Fruit fly (Drosophila melanogaster) whole organism, prepupa: ENCODE results near the gene opa.

Source experiments
- Blimp-1 ChIP-seq: fragments of 200-800 bp; sonication (Bioruptor generic); optimal IDR thresholded peaks from 3 replicates; lab custom pipeline; 2017; ENCODE audit warnings: missing biosample characterization, missing genetic modification characterization, mild to moderate bottlenecking, moderate library complexity, missing genetic modification reagents
- CG10669 ChIP-seq: fragments of 200-800 bp; sonication (Bioruptor generic); optimal IDR thresholded peaks from 3 replicates; lab custom pipeline; 2018; ENCODE audit warnings: missing biosample characterization, mild to moderate bottlenecking, missing genetic modification characterization, moderate library complexity
- CG11762 ChIP-seq: fragments of 200-800 bp; sonication (Bioruptor generic); optimal IDR thresholded peaks from 3 replicates; lab custom pipeline; 2016; ENCODE audit warnings: missing biosample characterization, missing genetic modification characterization; ENCODE audit not compliant: insufficient read depth
- CG11902 ChIP-seq: fragments of 200-800 bp; sonication (Bioruptor generic); optimal IDR thresholded peaks from 3 replicates; lab custom pipeline; 2016; ENCODE audit warnings: missing biosample characterization, missing genetic modification characterization
- CG15336 ChIP-seq: fragments of 200-800 bp; sonication (Bioruptor generic); IDR thresholded peaks from 2 replicates; pipeline ENCODE4 v1.3.6; 2022; ENCODE audit warnings: missing biosample characterization, missing genetic modification characterization
- CG1621 ChIP-seq: fragments of 200-800 bp; sonication (Bioruptor generic); optimal IDR thresholded peaks from 3 replicates; lab custom pipeline; 2018; ENCODE audit warnings: missing biosample characterization, mild to moderate bottlenecking, missing genetic modification characterization
- CG16779 ChIP-seq: fragments of 200-800 bp; sonication (Bioruptor generic); optimal IDR thresholded peaks from 3 replicates; lab custom pipeline; 2017; ENCODE audit warnings: missing biosample characterization, mild to moderate bottlenecking, missing genetic modification characterization
- CG3032 ChIP-seq: fragments of 200-800 bp; optimal IDR thresholded peaks from 2 replicates; lab custom pipeline; 2019; ENCODE audit warnings: missing biosample characterization, mild to moderate bottlenecking, missing genetic modification characterization, moderate library complexity
- CG31627 ChIP-seq: fragments of 200-800 bp; sonication (Bioruptor generic); optimal IDR thresholded peaks from 3 replicates; lab custom pipeline; 2016; ENCODE audit warnings: missing biosample characterization, missing genetic modification characterization
- CG32006 ChIP-seq: fragments of 200-800 bp; sonication (Bioruptor generic); optimal IDR thresholded peaks from 3 replicates; lab custom pipeline; 2017; ENCODE audit warnings: missing biosample characterization, mild to moderate bottlenecking, missing genetic modification characterization
- CG34406 ChIP-seq: fragments of 200-800 bp; sonication (Bioruptor generic); optimal IDR thresholded peaks from 3 replicates; lab custom pipeline; 2016; ENCODE audit warnings: missing biosample characterization, missing genetic modification characterization
- CG3919 ChIP-seq: fragments of 200-800 bp; sonication (Bioruptor generic); optimal IDR thresholded peaks from 3 replicates; lab custom pipeline; 2016; ENCODE audit warnings: missing biosample characterization, missing genetic modification characterization
- CG4318 ChIP-seq: fragments of 200-800 bp; sonication (Bioruptor generic); optimal IDR thresholded peaks from 3 replicates; lab custom pipeline; 2017; ENCODE audit warnings: missing biosample characterization, mild to moderate bottlenecking, missing genetic modification characterization
- CG6163 ChIP-seq: fragments of 200-800 bp; sonication (Bioruptor generic); IDR thresholded peaks from 3 replicates; pipeline ENCODE4 v1.3.6; 2022; ENCODE audit warnings: missing biosample characterization, missing genetic modification characterization
- CG6276 ChIP-seq: fragments of 200-800 bp; sonication (Bioruptor generic); optimal IDR thresholded peaks from 2 replicates; lab custom pipeline; 2017; ENCODE audit warnings: missing biosample characterization, mild to moderate bottlenecking, missing genetic modification characterization
- CG6792 ChIP-seq: fragments of 200-800 bp; sonication (Bioruptor generic); optimal IDR thresholded peaks from 3 replicates; lab custom pipeline; 2016; ENCODE audit warnings: missing biosample characterization, missing genetic modification characterization
- CG6808 ChIP-seq: fragments of 200-800 bp; sonication (Bioruptor generic); optimal IDR thresholded peaks from 3 replicates; lab custom pipeline; 2017; ENCODE audit warnings: missing biosample characterization, missing genetic modification characterization, mild to moderate bottlenecking, moderate library complexity, missing genetic modification reagents
- CG7368 ChIP-seq: fragments of 200-800 bp; sonication (Bioruptor generic); optimal IDR thresholded peaks from 3 replicates; lab custom pipeline; 2016; ENCODE audit warnings: missing biosample characterization, missing genetic modification characterization
- CG8319 ChIP-seq: fragments of 200-800 bp; sonication (Bioruptor generic); optimal IDR thresholded peaks from 3 replicates; lab custom pipeline; 2016; ENCODE audit warnings: missing biosample characterization, missing genetic modification characterization
- CG8632 ChIP-seq: fragments of 200-800 bp; sonication (Bioruptor generic); optimal IDR thresholded peaks from 3 replicates; lab custom pipeline; 2016; ENCODE audit warnings: missing biosample characterization, missing genetic modification characterization
- CG9139 ChIP-seq: fragments of 200-800 bp; sonication (Bioruptor generic); optimal IDR thresholded peaks from 3 replicates; lab custom pipeline; 2017; ENCODE audit warnings: missing biosample characterization, mild to moderate bottlenecking, missing genetic modification characterization
- Eip75B ChIP-seq: fragments of 200-800 bp; sonication (Bioruptor generic); optimal IDR thresholded peaks from 3 replicates; lab custom pipeline; 2016; ENCODE audit warnings: missing biosample characterization, missing genetic modification characterization
- Eip78C ChIP-seq: fragments of 200-800 bp; sonication (Bioruptor generic); peaks from one replicate; lab custom pipeline; 2016; ENCODE audit warnings: missing biosample characterization, missing genetic modification characterization
- Eip93F ChIP-seq: fragments of 200-800 bp; sonication (Bioruptor generic); optimal IDR thresholded peaks from 2 replicates; lab custom pipeline; 2016; ENCODE audit warnings: missing biosample characterization, mild to moderate bottlenecking, missing genetic modification characterization
- Ets21C ChIP-seq: fragments of 200-800 bp; sonication (Bioruptor generic); optimal IDR thresholded peaks from 3 replicates; lab custom pipeline; 2016; ENCODE audit warnings: missing biosample characterization, missing genetic modification characterization
- Ets96B ChIP-seq: fragments of 200-800 bp; optimal IDR thresholded peaks from 2 replicates; lab custom pipeline; 2019; ENCODE audit warnings: missing biosample characterization, mild to moderate bottlenecking, missing genetic modification characterization, moderate library complexity
- Gug ChIP-seq: fragments of 200-800 bp; sonication (Bioruptor generic); IDR thresholded peaks from 2 replicates; pipeline ENCODE4 v1.3.6; 2022; ENCODE audit warnings: missing biosample characterization, missing genetic modification characterization
- Hr38 ChIP-seq: sonication (Bioruptor generic); optimal IDR thresholded peaks from 2 replicates; lab custom pipeline; 2016; ENCODE audit warnings: missing biosample characterization, missing genetic modification characterization
- Hr39 ChIP-seq: fragments of 200-800 bp; sonication (Bioruptor generic); optimal IDR thresholded peaks from 2 replicates; lab custom pipeline; 2016; ENCODE audit warnings: missing biosample characterization, missing genetic modification characterization
- Lpt ChIP-seq: fragments of 200-800 bp; sonication (Bioruptor generic); optimal IDR thresholded peaks from 3 replicates; lab custom pipeline; 2016; ENCODE audit warnings: missing biosample characterization, missing genetic modification characterization
- Met ChIP-seq: fragments of 200-800 bp; sonication (Bioruptor generic); optimal IDR thresholded peaks from 3 replicates; lab custom pipeline; 2016; ENCODE audit warnings: missing biosample characterization, missing genetic modification characterization
- OdsH ChIP-seq: fragments of 200-800 bp; sonication (Bioruptor generic); optimal IDR thresholded peaks from 3 replicates; lab custom pipeline; 2016; ENCODE audit warnings: missing biosample characterization, missing genetic modification characterization
- Smox ChIP-seq: fragments of 200-800 bp; sonication (Bioruptor generic); optimal IDR thresholded peaks from 3 replicates; lab custom pipeline; 2016; ENCODE audit warnings: missing biosample characterization, missing genetic modification characterization
- Sox102F ChIP-seq: fragments of 200-800 bp; sonication (Bioruptor generic); optimal IDR thresholded peaks from 2 replicates; lab custom pipeline; 2016; ENCODE audit warnings: missing biosample characterization, mild to moderate bottlenecking, missing genetic modification characterization
- Sox14 ChIP-seq: fragments of 200-800 bp; sonication (Bioruptor generic); optimal IDR thresholded peaks from 3 replicates; lab custom pipeline; 2016; ENCODE audit warnings: missing biosample characterization, missing genetic modification characterization
- Sox15 ChIP-seq: fragments of 200-800 bp; sonication (Bioruptor generic); optimal IDR thresholded peaks from 3 replicates; lab custom pipeline; 2016; ENCODE audit warnings: missing biosample characterization, missing genetic modification characterization
- achi ChIP-seq: fragments of 200-800 bp; sonication (Bioruptor generic); optimal IDR thresholded peaks from 3 replicates; lab custom pipeline; 2016; ENCODE audit warnings: missing biosample characterization, missing genetic modification characterization
- cyc ChIP-seq: fragments of 200-800 bp; sonication (Bioruptor generic); optimal IDR thresholded peaks from 3 replicates; lab custom pipeline; 2016; ENCODE audit warnings: missing biosample characterization, missing genetic modification characterization
- dsx ChIP-seq: fragments of 200-800 bp; optimal IDR thresholded peaks from 3 replicates; lab custom pipeline; 2019; ENCODE audit warnings: missing biosample characterization, mild to moderate bottlenecking, missing genetic modification characterization, moderate library complexity; ENCODE audit not compliant: poor library complexity, severe bottlenecking
- eg ChIP-seq: fragments of 200-800 bp; sonication (Bioruptor generic); IDR thresholded peaks from 3 replicates; pipeline ENCODE4 v1.3.6; 2022; ENCODE audit warnings: missing biosample characterization, missing genetic modification characterization
- esn ChIP-seq: fragments of 200-800 bp; sonication (Bioruptor generic); optimal IDR thresholded peaks from 2 replicates; lab custom pipeline; 2016; ENCODE audit warnings: missing biosample characterization, mild to moderate bottlenecking, missing genetic modification characterization, moderate library complexity
- fd59A ChIP-seq: fragments of 200-800 bp; sonication (Bioruptor generic); optimal IDR thresholded peaks from 2 replicates; lab custom pipeline; 2017; ENCODE audit warnings: missing biosample characterization, mild to moderate bottlenecking, missing genetic modification characterization, missing genetic modification reagents
- fd85E ChIP-seq: fragments of 200-800 bp; sonication (Bioruptor generic); optimal IDR thresholded peaks from 3 replicates; lab custom pipeline; 2016; ENCODE audit warnings: missing biosample characterization, missing genetic modification characterization
- fkh ChIP-seq: fragments of 200-800 bp; sonication (Bioruptor generic); optimal IDR thresholded peaks from 3 replicates; lab custom pipeline; 2017; ENCODE audit warnings: missing biosample characterization, mild to moderate bottlenecking, missing genetic modification characterization, moderate library complexity
- lz ChIP-seq: fragments of 200-800 bp; sonication (Bioruptor generic); optimal IDR thresholded peaks from 3 replicates; lab custom pipeline; 2016; ENCODE audit warnings: missing biosample characterization, missing genetic modification characterization
- pdm3 ChIP-seq: fragments of 200-800 bp; sonication (Bioruptor generic); optimal IDR thresholded peaks from 3 replicates; lab custom pipeline; 2016; ENCODE audit warnings: missing biosample characterization, missing genetic modification characterization
- salr ChIP-seq, 2 experiments: fragments of 200-800 bp; sonication (Bioruptor generic); optimal IDR thresholded peaks; 3 replicates each; lab custom pipeline; 2016 to 2018; ENCODE audit warnings: missing biosample characterization in 2 of 2, missing genetic modification characterization in 2 of 2, mild to moderate bottlenecking in 1 of 2
- ss ChIP-seq, 2 experiments: fragments of 200-800 bp; sonication (Bioruptor generic); optimal IDR thresholded peaks; 2 replicates in 1 of 2; 3 replicates in 1 of 2; lab custom pipeline; 2017 to 2018; ENCODE audit warnings: mild to moderate bottlenecking in 2 of 2, missing biosample characterization in 2 of 2, missing genetic modification characterization in 2 of 2, moderate library complexity in 1 of 2
- svp ChIP-seq: fragments of 200-800 bp; sonication (Bioruptor generic); peaks from one replicate; lab custom pipeline; 2016; ENCODE audit warnings: missing biosample characterization, missing genetic modification characterization
- vri ChIP-seq: fragments of 200-800 bp; sonication (Bioruptor generic); optimal IDR thresholded peaks from 3 replicates; lab custom pipeline; 2016; ENCODE audit warnings: missing biosample characterization, mild to moderate bottlenecking, missing genetic modification characterization

The opa gene

DNA sequence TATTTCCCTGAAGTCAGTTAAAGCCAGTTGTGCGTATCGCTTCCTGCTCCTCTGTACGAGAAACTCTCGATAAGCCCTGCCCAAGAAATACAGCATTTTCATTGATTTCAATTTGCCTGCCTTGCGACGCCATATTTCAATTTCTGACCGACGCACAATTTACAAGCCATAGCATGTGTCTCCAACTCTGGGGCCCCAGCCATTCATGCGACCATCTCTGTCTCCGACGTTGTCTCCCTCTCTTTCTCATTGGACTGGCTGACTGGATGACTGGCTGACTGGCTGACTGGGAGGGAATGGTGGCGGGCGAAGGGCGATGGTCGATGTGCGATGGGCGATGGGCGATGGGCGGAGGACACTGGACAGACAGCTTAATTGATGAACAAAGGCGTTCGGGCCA lies 48.6 kb downstream of the opa start:
- TF ChIP-seq Eip75B (GFP tag; lab: Kevin White, UChicago) = no peak
- TF ChIP-seq Sox15 (GFP tag; lab: Kevin White, UChicago) = no peak
- TF ChIP-seq CG6163 = no peak
- no peak for TF ChIP-seq Lpt (GFP tag; lab: Kevin White, UChicago)
- TF ChIP-seq pdm3 (GFP tag; lab: Kevin White, UChicago) = no peak
- TF ChIP-seq CG32006 (GFP tag; lab: Kevin White, UChicago) = no peak
- no peak for TF ChIP-seq CG10669 (GFP tag; lab: Kevin White, UChicago)
- TF ChIP-seq Eip78C = no peak
- no peak for TF ChIP-seq vri

DNA sequence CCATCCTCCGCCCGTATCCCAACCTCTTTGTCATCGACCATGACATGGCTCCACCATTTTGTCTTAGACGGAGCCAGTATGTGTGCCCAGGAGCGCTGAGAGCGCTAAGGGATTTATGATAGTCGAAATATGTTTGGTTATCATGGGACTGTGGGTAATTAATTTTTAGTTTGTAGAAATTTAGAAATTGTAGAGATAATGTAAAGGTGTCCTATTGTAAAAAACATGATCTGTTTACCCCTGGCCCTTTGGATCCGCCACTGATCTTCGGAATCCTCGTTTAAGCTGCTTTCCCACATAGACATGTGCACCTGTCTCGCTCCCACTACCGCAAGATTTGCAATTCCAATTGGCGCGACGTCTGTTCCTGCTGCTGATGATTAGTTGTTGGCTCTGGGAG lies 49.2 kb downstream of the opa start:
- TF ChIP-seq salr (GFP tag; optimal IDR thresholded peaks at IDR 0.05; lab: Kevin White, UChicago) (peak in 1 of 2 experiments; percentile 1), dsx (GFP tag; lab: Kevin White, UChicago) (no peak), CG1621 (tag; lab: Kevin White, UChicago) (no peak), CG16779 (tag; lab: Kevin White, UChicago) (no peak), Blimp-1 (no peak), CG6163 (peak; percentile 66), CG10669 (GFP tag; lab: Kevin White, UChicago) (peak; percentile 15), OdsH (no peak), CG4318 (GFP tag; lab: Kevin White, UChicago) (no peak), eg (GFP tag; lab: Robert Waterston, UW) (0 out of 3 replicates have a peak, but pooled peaks have one; percentile 38), esn (GFP tag; lab: Kevin White, UChicago) (no peak), CG8319 (GFP tag; lab: Kevin White, UChicago) (no peak), Smox (GFP tag; lab: Kevin White, UChicago) (no peak), Met (no peak), Gug (peak; percentile 39), CG11902 (GFP tag; lab: Kevin White, UChicago) (no peak), Sox15 (GFP tag; lab: Kevin White, UChicago) (no peak), CG3032 (peak; percentile 42), lz (GFP tag; lab: Kevin White, UChicago) (peak; percentile 11), Eip93F (no peak), cyc (GFP tag; lab: Kevin White, UChicago) (no peak), CG34406 (GFP tag; lab: Kevin White, UChicago) (no peak), CG31627 (GFP tag; lab: Kevin White, UChicago) (no peak), vri (no peak), svp (GFP tag; lab: Kevin White, UChicago) (no peak), pdm3 (GFP tag; lab: Kevin White, UChicago) (peak; percentile 14), CG3919 (GFP tag; lab: Kevin White, UChicago) (peak; percentile 35), CG6276 (GFP tag; lab: Kevin White, UChicago) (no peak), CG15336 (GFP tag; lab: Robert Waterston, UW) (no peak), Ets96B (tag; lab: Kevin White, UChicago) (peak; percentile 44), Sox102F (no peak), CG8632 (GFP tag; lab: Kevin White, UChicago) (no peak), Hr38 (GFP tag; lab: Kevin White, UChicago) (no peak), fkh (GFP tag; lab: Kevin White, UChicago) (no peak), CG6792 (GFP tag; lab: Kevin White, UChicago) (no peak), Ets21C (GFP tag; lab: Kevin White, UChicago) (no peak), fd59A (GFP tag; lab: Kevin White, UChicago) (peak; percentile 7), Lpt (GFP tag; lab: Kevin White, UChicago) (peak; percentile 15), CG6808 (GFP tag; lab: Kevin White, UChicago) (peak; percentile 4), CG11762 (GFP tag; lab: Kevin White, UChicago) (no peak), Eip78C (peak; percentile 78), Hr39 (no peak), ss (GFP tag; optimal IDR thresholded peaks at IDR 0.05; lab: Kevin White, UChicago) (no peak), CG7368 (GFP tag; lab: Kevin White, UChicago) (no peak), achi (no peak), Sox14 (GFP tag; lab: Kevin White, UChicago) (no peak), CG9139 (no peak), fd85E (GFP tag; lab: Kevin White, UChicago) (no peak)
